Worm (Caenorhabditis elegans) whole organism, mixed stage, embryonic: ENCODE measurements around the gene Y15E3A.4.

Experiments used
- M03D4.4 ChIP-seq: sonication (generic microtip); optimal IDR thresholded peaks from 2 replicates; lab custom pipeline; 2017; ENCODE audit warnings: mild to moderate bottlenecking, missing genetic modification characterization, missing compliant biosample characterization
- bed-3 ChIP-seq: fragments of 200-800 bp; sonication (Bioruptor generic); optimal IDR thresholded peaks from 3 replicates; lab custom pipeline; 2018; ENCODE audit warnings: mild to moderate bottlenecking, missing genetic modification characterization, moderate library complexity, missing compliant biosample characterization
- blmp-1 ChIP-seq: fragments of 150-350 bp; optimal IDR thresholded peaks from 2 replicates; lab custom pipeline; 2014; ENCODE audit warnings: missing biosample characterization, missing genetic modification characterization
- ceh-39 ChIP-seq: fragments of 150-350 bp; optimal IDR thresholded peaks from 2 replicates; lab custom pipeline; 2014; ENCODE audit warnings: missing biosample characterization, missing genetic modification characterization
- ceh-43 ChIP-seq: fragments of 200-800 bp; sonication (Bioruptor generic); optimal IDR thresholded peaks from 2 replicates; lab custom pipeline; 2018; ENCODE audit warnings: mild to moderate bottlenecking, missing genetic modification characterization, moderate library complexity, missing compliant biosample characterization
- ceh-83 ChIP-seq: fragments of 200-800 bp; sonication (Bioruptor generic); optimal IDR thresholded peaks from 2 replicates; lab custom pipeline; 2018; ENCODE audit warnings: mild to moderate bottlenecking, missing genetic modification characterization, missing compliant biosample characterization
- ces-1 ChIP-seq: fragments of 150-350 bp; optimal IDR thresholded peaks from 2 replicates; lab custom pipeline; 2014; ENCODE audit warnings: missing biosample characterization, missing genetic modification reagents, missing genetic modification characterization
- cnd-1 ChIP-seq: fragments of 200-800 bp; sonication (Bioruptor generic); optimal IDR thresholded peaks from 2 replicates; lab custom pipeline; 2018; ENCODE audit warnings: mild to moderate bottlenecking, missing genetic modification characterization, missing compliant biosample characterization
- drap-1 ChIP-seq: fragments of 200-800 bp; sonication (Bioruptor generic); optimal IDR thresholded peaks from 3 replicates; lab custom pipeline; 2018; ENCODE audit warnings: mild to moderate bottlenecking, missing genetic modification characterization, missing compliant biosample characterization
- elt-1 ChIP-seq: sonication (generic microtip); optimal IDR thresholded peaks from 2 replicates; lab custom pipeline; 2017; ENCODE audit warnings: missing genetic modification characterization, mild to moderate bottlenecking, missing compliant biosample characterization, antibody characterized with exemption, moderate library complexity, borderline replicate concordance; ENCODE audit not compliant: insufficient read depth
- elt-3 ChIP-seq: fragments of 150-350 bp; optimal IDR thresholded peaks from 2 replicates; lab custom pipeline; 2014; ENCODE audit warnings: missing biosample characterization, missing genetic modification characterization
- flh-1 ChIP-seq: fragments of 200-800 bp; sonication (Bioruptor generic); optimal IDR thresholded peaks from 2 replicates; lab custom pipeline; 2018; ENCODE audit warnings: mild to moderate bottlenecking, missing genetic modification characterization, moderate library complexity, missing compliant biosample characterization
- ham-2 ChIP-seq: fragments of 200-800 bp; sonication (Bioruptor generic); optimal IDR thresholded peaks from 2 replicates; lab custom pipeline; 2018; ENCODE audit warnings: mild to moderate bottlenecking, missing genetic modification characterization, missing compliant biosample characterization
- hlh-1 ChIP-seq: fragments of 150-350 bp; optimal IDR thresholded peaks from 2 replicates; lab custom pipeline; 2014; ENCODE audit warnings: missing biosample characterization, missing genetic modification reagents, missing genetic modification characterization
- lin-13 ChIP-seq: fragments of 150-350 bp; optimal IDR thresholded peaks from 2 replicates; lab custom pipeline; 2014; ENCODE audit warnings: missing biosample characterization, missing genetic modification characterization
- lin-32 ChIP-seq: fragments of 200-800 bp; sonication (Bioruptor generic); optimal IDR thresholded peaks from 2 replicates; lab custom pipeline; 2018; ENCODE audit warnings: mild to moderate bottlenecking, missing genetic modification characterization, missing compliant biosample characterization
- mab-5 ChIP-seq: fragments of 150-350 bp; optimal IDR thresholded peaks from 2 replicates; lab custom pipeline; 2014; ENCODE audit warnings: missing biosample characterization, missing genetic modification characterization
- mep-1 ChIP-seq: fragments of 150-350 bp; optimal IDR thresholded peaks from 2 replicates; lab custom pipeline; 2017; ENCODE audit warnings: missing biosample characterization, missing genetic modification reagents, missing genetic modification characterization, inconsistent platforms
- mls-2 ChIP-seq: sonication (generic microtip); optimal IDR thresholded peaks from 2 replicates; lab custom pipeline; 2016; ENCODE audit warnings: mild to moderate bottlenecking, missing genetic modification characterization, moderate library complexity, missing compliant biosample characterization
- nhr-2 ChIP-seq: fragments of 150-350 bp; optimal IDR thresholded peaks from 2 replicates; lab custom pipeline; 2014; ENCODE audit warnings: missing biosample characterization, missing genetic modification characterization
- nhr-237 ChIP-seq: fragments of 150-350 bp; optimal IDR thresholded peaks from 2 replicates; lab custom pipeline; 2014; ENCODE audit warnings: missing biosample characterization, missing genetic modification characterization
- nhr-28 ChIP-seq: fragments of 150-350 bp; optimal IDR thresholded peaks from 2 replicates; lab custom pipeline; 2014; ENCODE audit warnings: missing biosample characterization, missing genetic modification characterization
- nhr-76 ChIP-seq: sonication (generic microtip); optimal IDR thresholded peaks from 2 replicates; lab custom pipeline; 2017; ENCODE audit warnings: missing biosample characterization, missing genetic modification characterization
- pha-4 ChIP-seq: fragments of 150-350 bp; optimal IDR thresholded peaks from 2 replicates; lab custom pipeline; 2018; ENCODE audit warnings: missing biosample characterization, missing genetic modification reagents, missing genetic modification characterization
- sem-2 ChIP-seq: fragments of 200-800 bp; sonication (Bioruptor generic); optimal IDR thresholded peaks from 2 replicates; lab custom pipeline; 2018; ENCODE audit warnings: mild to moderate bottlenecking, missing genetic modification characterization, missing compliant biosample characterization
- snpc-4 ChIP-seq: fragments of 150-350 bp; optimal IDR thresholded peaks from 2 replicates; lab custom pipeline; 2014; ENCODE audit warnings: missing biosample characterization, missing genetic modification characterization
- sptf-1 ChIP-seq: sonication (generic microtip); optimal IDR thresholded peaks from 2 replicates; lab custom pipeline; 2017; ENCODE audit warnings: mild to moderate bottlenecking, missing genetic modification characterization, moderate library complexity, missing compliant biosample characterization
- unc-39 ChIP-seq: fragments of 150-350 bp; optimal IDR thresholded peaks from 2 replicates; lab custom pipeline; 2014; ENCODE audit warnings: missing biosample characterization, missing genetic modification characterization
- unc-62 ChIP-seq: fragments of 150-350 bp; optimal IDR thresholded peaks from 2 replicates; lab custom pipeline; 2014; ENCODE audit warnings: missing biosample characterization, missing genetic modification reagents, missing genetic modification characterization
- zip-8 ChIP-seq: fragments of 150-350 bp; optimal IDR thresholded peaks from 2 replicates; lab custom pipeline; 2014; ENCODE audit warnings: missing biosample characterization, missing genetic modification characterization

Y15E3A.4 gene

DNA sequence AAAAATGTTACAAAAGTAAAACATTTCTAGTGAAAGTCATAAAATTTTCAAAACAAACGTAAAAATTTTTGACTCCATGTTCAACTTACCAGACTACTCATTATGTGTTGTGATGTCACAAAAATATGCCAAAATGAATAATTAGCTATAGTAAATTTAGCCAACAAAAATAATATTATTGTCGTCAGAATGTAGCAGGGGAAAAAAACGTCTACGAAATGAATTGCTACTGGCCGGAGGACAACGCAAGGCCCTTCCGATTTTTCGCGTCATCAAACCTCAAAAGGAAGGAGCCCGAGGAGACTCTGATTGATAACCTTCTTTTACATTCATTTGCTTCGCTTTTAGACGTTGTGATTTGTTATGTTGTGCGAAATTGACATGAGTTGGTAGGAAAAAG is 27.9 kb upstream of the Y15E3A.4 start, which contains the start of gene ser-2:
Gene ser-2, minus strand, starts transcription at position 101 of the 400 bp plus-strand sequence.
- TF ChIP-seq ceh-39 (tag; lab: Kevin White, UChicago) (no peak), drap-1 (no peak), bed-3 (GFP tag; lab: Kevin White, UChicago) (no peak), mep-1 (tag; lab: Kevin White, UChicago) (no peak), sem-2 (no peak), ceh-43 (GFP tag; lab: Kevin White, UChicago) (no peak), nhr-237 (no peak)
- TF ChIP-seq, all 35 proteins: peak for 0

DNA sequence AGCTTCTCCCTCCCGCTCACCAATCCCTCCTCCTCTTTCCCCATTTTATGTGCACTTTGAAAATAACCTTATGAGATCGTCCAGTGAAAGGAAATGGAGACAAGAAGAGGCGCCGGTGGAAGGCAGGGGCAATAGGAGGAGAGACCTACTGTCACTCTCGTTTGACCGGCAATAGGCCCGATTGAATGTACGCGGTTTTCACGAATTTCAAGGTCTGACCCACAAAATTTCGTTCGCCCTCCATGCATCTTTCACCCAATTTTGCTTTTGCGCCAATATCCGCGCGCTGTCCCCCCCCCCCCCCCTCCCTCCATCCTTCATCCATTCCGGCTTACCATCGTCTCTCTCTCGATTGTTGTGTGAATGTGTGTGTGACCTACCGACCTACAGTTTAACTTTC is 23.1 kb upstream of the Y15E3A.4 start:
- TF ChIP-seq zip-8 (tag; lab: Kevin White, UChicago), result no peak
- no peak for TF ChIP-seq ceh-43 (GFP tag; lab: Kevin White, UChicago)
- no peak for TF ChIP-seq ceh-39 (tag; lab: Kevin White, UChicago)
- TF ChIP-seq hlh-1 (tag; lab: Kevin White, UChicago), result no peak
- peak; percentile 22 for TF ChIP-seq ham-2
- TF ChIP-seq mls-2 (tag; lab: Kevin White, UChicago), result peak; percentile 65
- TF ChIP-seq cnd-1 (tag; lab: Kevin White, UChicago), result no peak
- no peak for TF ChIP-seq blmp-1 (tag; lab: Kevin White, UChicago)
- no peak for TF ChIP-seq lin-13 (tag; lab: Kevin White, UChicago)

DNA sequence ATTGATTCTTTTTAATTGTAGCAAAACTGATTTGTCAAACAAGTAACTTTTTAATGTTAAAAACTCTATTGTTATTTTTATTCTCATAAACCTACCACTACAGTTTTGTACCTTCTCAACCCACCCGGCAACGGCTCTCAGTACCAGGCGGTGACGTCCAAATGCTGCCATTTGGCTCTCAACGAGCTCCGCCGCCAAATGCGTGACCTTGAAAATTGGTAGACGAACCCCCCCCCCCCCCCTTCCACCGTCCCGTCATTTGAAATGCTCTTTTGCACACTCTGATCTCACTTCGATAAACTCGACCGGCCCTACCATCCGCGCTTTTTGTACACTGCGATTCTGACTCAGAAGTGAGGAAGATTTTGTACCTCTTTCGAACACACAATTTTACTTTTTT is 22.1 kb upstream of the Y15E3A.4 start:
- no peak for TF ChIP-seq ces-1 (GFP tag; lab: Kevin White, UChicago)

DNA sequence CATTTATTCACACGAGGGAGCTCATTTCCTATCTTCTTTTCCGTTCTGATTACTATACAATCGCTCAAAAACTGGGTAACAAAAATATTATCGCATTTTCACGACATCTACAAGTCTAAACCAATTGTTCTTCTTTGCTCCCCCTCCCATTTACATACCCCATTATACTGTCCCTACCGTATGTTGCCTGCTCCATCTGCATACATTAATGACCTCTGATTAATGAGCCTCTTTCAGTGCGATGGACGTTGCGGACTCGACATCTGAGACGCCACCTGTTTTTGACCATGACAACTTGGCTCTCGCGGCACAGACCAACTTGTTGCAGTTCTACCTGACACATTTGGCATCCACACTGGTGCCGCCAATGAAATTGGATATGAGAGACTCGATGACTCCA is 21.6 kb upstream of the Y15E3A.4 start, which contains the start of gene nhr-91:
Gene nhr-91, plus strand, starts transcription at position 232 of the 400 bp plus-strand sequence.
- TF ChIP-seq mab-5 (no peak), nhr-2 (tag; lab: Kevin White, UChicago) (peak; percentile 65)

DNA sequence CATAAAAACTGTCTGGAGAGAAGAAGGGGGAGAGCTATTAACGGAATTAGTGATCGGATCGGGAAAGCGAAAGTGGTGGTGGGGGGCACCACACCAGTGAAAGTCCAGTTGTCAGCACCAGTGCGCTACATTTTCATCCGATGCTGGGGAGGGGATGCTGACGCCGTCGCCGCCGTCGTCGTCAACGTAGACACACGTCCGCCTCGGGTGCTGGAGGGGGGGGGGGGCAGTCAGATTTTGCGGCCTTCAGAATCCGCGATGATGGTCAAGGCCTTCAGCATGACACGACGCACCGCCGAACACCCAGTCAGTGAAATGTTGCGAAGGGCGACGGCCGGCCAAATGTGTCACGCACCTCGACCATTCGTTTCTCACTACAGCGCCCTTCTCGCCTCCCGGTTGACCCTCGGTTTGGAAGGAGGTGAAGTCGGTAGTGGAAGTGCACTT is 20.4 kb upstream of the Y15E3A.4 start:
- TF ChIP-seq mep-1 (tag; lab: Kevin White, UChicago), result no peak
- TF ChIP-seq elt-1, result peak; percentile 47
- TF ChIP-seq ceh-39 (tag; lab: Kevin White, UChicago), result no peak
- peak; percentile 9 for TF ChIP-seq unc-62 (GFP tag; lab: Kevin White, UChicago)
- peak; percentile 6 for TF ChIP-seq sptf-1 (tag; lab: Kevin White, UChicago)
- peak; percentile 97 for TF ChIP-seq ham-2
- peak; percentile 99 for TF ChIP-seq blmp-1 (tag; lab: Kevin White, UChicago)
- TF ChIP-seq mls-2 (tag; lab: Kevin White, UChicago), result peak; percentile 45
- TF ChIP-seq ces-1 (GFP tag; lab: Kevin White, UChicago), result no peak
- TF ChIP-seq, all 35 proteins: peak for 6

DNA sequence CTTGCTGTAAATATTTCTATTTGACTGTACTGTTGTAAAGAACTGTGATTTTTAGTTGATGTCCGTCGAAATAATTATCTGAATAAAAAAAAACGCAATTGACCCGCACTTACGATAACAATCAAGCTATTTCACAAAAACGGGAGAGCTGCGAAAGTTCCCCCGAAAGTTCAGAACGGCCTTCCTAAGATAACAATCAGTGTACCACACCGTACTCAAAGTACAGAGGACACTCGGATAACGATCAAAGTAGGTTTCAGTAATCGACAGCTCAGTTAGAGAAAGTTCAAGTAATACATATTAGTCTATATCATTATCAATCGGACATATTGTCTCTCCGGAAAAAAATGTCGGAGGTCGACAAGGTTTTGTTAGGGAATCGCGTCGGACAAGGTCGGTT is 19.8 kb upstream of the Y15E3A.4 start:
- no peak for TF ChIP-seq hlh-1 (tag; lab: Kevin White, UChicago)
- TF ChIP-seq sem-2, result no peak
- TF ChIP-seq snpc-4 (tag; lab: Kevin White, UChicago), result no peak
- no peak for TF ChIP-seq ceh-39 (tag; lab: Kevin White, UChicago)
- no peak for TF ChIP-seq cnd-1 (tag; lab: Kevin White, UChicago)
- TF ChIP-seq unc-39 (tag; lab: Kevin White, UChicago), result no peak
- no peak for TF ChIP-seq zip-8 (tag; lab: Kevin White, UChicago)
- TF ChIP-seq pha-4 (tag; lab: Kevin White, UChicago), result no peak
- TF ChIP-seq lin-32 (GFP tag; lab: Kevin White, UChicago), result no peak
- no peak for TF ChIP-seq lin-13 (tag; lab: Kevin White, UChicago)
- no peak for TF ChIP-seq mep-1 (tag; lab: Kevin White, UChicago)
- no peak for TF ChIP-seq elt-3 (tag; lab: Kevin White, UChicago)
- no peak for TF ChIP-seq unc-62 (GFP tag; lab: Kevin White, UChicago)

DNA sequence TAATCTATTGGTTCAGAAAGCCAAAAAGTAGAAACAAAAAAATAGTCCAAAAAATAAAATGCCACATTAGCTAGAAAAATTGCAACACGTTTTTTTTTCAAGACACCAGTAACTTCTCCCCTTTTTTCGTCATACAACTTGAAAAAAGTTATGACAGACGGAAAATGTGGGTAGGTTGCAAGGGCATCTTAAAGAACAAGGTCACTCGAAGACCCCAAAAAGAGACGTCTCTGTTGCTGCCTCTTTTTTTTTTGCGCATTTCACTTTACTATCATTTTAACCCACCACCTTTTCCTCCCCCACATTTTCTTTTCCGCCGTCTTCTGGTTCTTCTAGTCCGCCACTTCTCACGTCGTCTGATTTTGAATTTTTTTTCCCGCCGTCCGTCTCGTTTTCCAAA is 18.7 kb upstream of the Y15E3A.4 start:
- TF ChIP-seq nhr-2 (tag; lab: Kevin White, UChicago), result no peak
- no peak for TF ChIP-seq M03D4.4
- no peak for TF ChIP-seq flh-1
- TF ChIP-seq hlh-1 (tag; lab: Kevin White, UChicago), result no peak
- no peak for TF ChIP-seq ceh-83 (GFP tag; lab: Kevin White, UChicago)
- no peak for TF ChIP-seq ceh-43 (GFP tag; lab: Kevin White, UChicago)
- no peak for TF ChIP-seq zip-8 (tag; lab: Kevin White, UChicago)
- no peak for TF ChIP-seq nhr-76 (tag; lab: Kevin White, UChicago)
- no peak for TF ChIP-seq nhr-28 (tag; lab: Kevin White, UChicago)
- no peak for TF ChIP-seq lin-32 (GFP tag; lab: Kevin White, UChicago)
- no peak for TF ChIP-seq ces-1 (GFP tag; lab: Kevin White, UChicago)
- TF ChIP-seq mab-5, result no peak
- TF ChIP-seq elt-3 (tag; lab: Kevin White, UChicago), result no peak
- no peak for TF ChIP-seq nhr-237
